Worm (Caenorhabditis elegans): ENCODE measurements around the gene srd-58.

- TF ChIP-seq unc-62 (GFP tag; optimal IDR thresholded peaks at IDR 0.05), result no peak
- TF ChIP-seq lin-13 (GFP tag; optimal IDR thresholded peaks at IDR 0.05), result no peak
- TF ChIP-seq nhr-25 (tag; optimal IDR thresholded peaks at IDR 0.05), result no peak
- TF ChIP-seq crh-2 (tag; optimal IDR thresholded peaks at IDR 0.05), result no peak
- no peak for TF ChIP-seq lin-39 (tag; optimal IDR thresholded peaks at IDR 0.05)
- peak; percentile 86 for TF ChIP-seq snpc-4 (tag; optimal IDR thresholded peaks at IDR 0.05)
- TF ChIP-seq blmp-1 (tag; optimal IDR thresholded peaks at IDR 0.05; ENCODE audit: insufficient read depth), result no peak
- TF ChIP-seq R02D3.7 (tag; optimal IDR thresholded peaks at IDR 0.05), result no peak
- no peak for TF ChIP-seq ama-1 (optimal IDR thresholded peaks at IDR 0.05)
- no peak for TF ChIP-seq ztf-4 (tag; optimal IDR thresholded peaks at IDR 0.05)
These were observed 27.1 kb upstream of the srd-58 start for ce11 chrII:7231951-7232350.

All from whole organism, L2 larva.